Worm (Caenorhabditis elegans) whole organism, L2 larva: Measurements from ENCODE around the gene srd-29.

ENCODE experiments used
- ama-1 ChIP-seq: fragments of 150-350 bp; optimal IDR thresholded peaks from 2 replicates; lab custom pipeline; 2018; ENCODE audit warnings: inconsistent platforms
- blmp-1 ChIP-seq: sonication (generic microtip); optimal IDR thresholded peaks from 2 replicates; lab custom pipeline; 2017; ENCODE audit warnings: missing genetic modification characterization, mild to moderate bottlenecking, missing compliant biosample characterization, antibody characterized with exemption, moderate library complexity; ENCODE audit not compliant: insufficient read depth
- egl-27 ChIP-seq: sonication (generic microtip); optimal IDR thresholded peaks from 3 replicates; lab custom pipeline; 2017; ENCODE audit warnings: missing biosample characterization, missing genetic modification reagents, missing genetic modification characterization
- gmeb-1 ChIP-seq: fragments of 150-350 bp; optimal IDR thresholded peaks from 2 replicates; lab custom pipeline; 2014; ENCODE audit warnings: missing biosample characterization, missing genetic modification characterization
- mab-5 ChIP-seq: fragments of 150-350 bp; optimal IDR thresholded peaks from 2 replicates; lab custom pipeline; 2014; ENCODE audit warnings: missing biosample characterization, missing genetic modification characterization
- mdl-1 ChIP-seq, 2 experiments: fragments of 150-350 bp in 1 of 2; sonication (generic microtip) in 1 of 2; optimal IDR thresholded peaks; 2 replicates each; lab custom pipeline; 2017; ENCODE audit warnings: missing biosample characterization in 2 of 2, missing genetic modification characterization in 2 of 2
- nhr-11 ChIP-seq: fragments of 150-350 bp; optimal IDR thresholded peaks from 2 replicates; lab custom pipeline; 2014; ENCODE audit warnings: missing biosample characterization, missing genetic modification characterization
- nhr-25 ChIP-seq: fragments of 150-350 bp; sonication (generic microtip); optimal IDR thresholded peaks from 3 replicates; lab custom pipeline; 2014; ENCODE audit warnings: missing biosample characterization, missing genetic modification characterization
- skn-1 ChIP-seq: sonication (generic microtip); optimal IDR thresholded peaks from 2 replicates; lab custom pipeline; 2017; ENCODE audit warnings: missing biosample characterization, missing genetic modification characterization
- unc-62 ChIP-seq: fragments of 150-350 bp; optimal IDR thresholded peaks from 2 replicates; lab custom pipeline; 2014; ENCODE audit warnings: missing biosample characterization, missing genetic modification reagents, missing genetic modification characterization
- ztf-11 ChIP-seq: sonication (generic microtip); optimal IDR thresholded peaks from 2 replicates; lab custom pipeline; 2017; ENCODE audit warnings: missing biosample characterization, missing genetic modification characterization

ce11 chrV:7649963-7650362 lies 14.4 kb downstream of the srd-29 start:
- TF ChIP-seq ama-1 (lab: Kevin White, UChicago) (no peak), mab-5 (no peak), ztf-11 (tag; lab: Kevin White, UChicago) (no peak), nhr-25 (tag; lab: Kevin White, UChicago) (no peak), unc-62 (GFP tag; lab: Kevin White, UChicago) (no peak), blmp-1 (tag; lab: Kevin White, UChicago) (no peak), gmeb-1 (tag; lab: Kevin White, UChicago) (no peak), nhr-11 (tag; lab: Kevin White, UChicago) (no peak), mdl-1 (tag; optimal IDR thresholded peaks at IDR 0.05; lab: Kevin White, UChicago) (no peak), egl-27 (tag; lab: Kevin White, UChicago) (no peak), skn-1 (tag; lab: Kevin White, UChicago) (no peak)
